Fruit fly (Drosophila melanogaster): ENCODE results near the gene Golgin104.

The Golgin104 gene

dm6 chr3L:16303078-16303477 lies 48.7 kb downstream of the Golgin104 start, which contains the start of gene CG13044:
CG13044 (minus strand) TSS chr3L:16303178.
- TF ChIP-seq Clk (GFP tag; optimal IDR thresholded peaks at IDR 0.05) (no peak), CG12768 (GFP tag; optimal IDR thresholded peaks at IDR 0.05) (no peak), bab1 (GFP tag; optimal IDR thresholded peaks at IDR 0.05) (no peak), toe (GFP tag; optimal IDR thresholded peaks at IDR 0.05) (no peak), CG11617 (GFP tag; optimal IDR thresholded peaks at IDR 0.05) (no peak), CG5204 (GFP tag; optimal IDR thresholded peaks at IDR 0.05) (no peak), ovo (GFP tag; optimal IDR thresholded peaks at IDR 0.05) (no peak)

DNA sequence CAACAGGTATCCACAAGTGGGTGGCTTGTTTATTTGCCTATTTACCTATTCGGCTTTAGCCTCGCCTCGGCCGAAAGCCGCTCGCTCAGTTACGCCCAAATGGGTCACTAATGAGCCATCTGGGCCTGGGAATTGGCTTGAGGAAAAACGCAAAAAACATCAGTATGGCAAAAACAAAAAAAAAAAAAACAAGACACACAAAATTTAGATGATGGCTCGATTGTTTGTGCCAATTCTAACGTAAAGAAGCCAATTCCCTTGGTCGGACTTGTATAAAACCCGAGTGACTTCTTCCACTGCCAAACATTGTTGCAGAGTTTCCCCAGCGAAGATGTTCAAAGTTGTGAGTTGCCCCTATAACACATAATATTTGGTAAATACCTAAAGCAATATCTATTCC lies 50.6 kb downstream of the Golgin104 start, which contains the start of gene CG4982:
TSS of gene CG4982 (plus strand) at position 301 of the 400 bp plus-strand sequence.
- no peak for TF ChIP-seq bab1 (GFP tag; optimal IDR thresholded peaks at IDR 0.05)
- no peak for TF ChIP-seq CG12768 (GFP tag; optimal IDR thresholded peaks at IDR 0.05)
- TF ChIP-seq Crg-1 (GFP tag; optimal IDR thresholded peaks at IDR 0.05): no peak
- TF ChIP-seq Hr96 (GFP tag; optimal IDR thresholded peaks at IDR 0.05): no peak
- TF ChIP-seq kay (GFP tag; ENCODE audit: borderline replicate concordance): no peak

Data from whole organism, adult.